Fruit fly (Drosophila melanogaster): Measurements from ENCODE around the gene CG1231.

CG1231 gene

dm6 chr3L:380886-381546 is 24.8 kb downstream of the CG1231 start:
- no peak for TF ChIP-seq usp (GFP tag; optimal IDR thresholded peaks at IDR 0.05)
- no peak for TF ChIP-seq pan (optimal IDR thresholded peaks at IDR 0.05)
- no peak for TF ChIP-seq EcR (GFP tag; optimal IDR thresholded peaks at IDR 0.05)
- TF ChIP-seq psq (optimal IDR thresholded peaks at IDR 0.05) = no peak

- no peak for TF ChIP-seq CG8478 (optimal IDR thresholded peaks at IDR 0.05)
- TF ChIP-seq Dll (optimal IDR thresholded peaks at IDR 0.05) = no peak
- no peak for TF ChIP-seq psq (optimal IDR thresholded peaks at IDR 0.05)
- TF ChIP-seq pan (optimal IDR thresholded peaks at IDR 0.05) = no peak
- TF ChIP-seq usp (GFP tag; optimal IDR thresholded peaks at IDR 0.05) = no peak
- no peak for TF ChIP-seq EcR (GFP tag; optimal IDR thresholded peaks at IDR 0.05)
These were observed 28.9 kb downstream of the CG1231 start for dm6 chr3L:385095-385494.

- TF ChIP-seq pan (optimal IDR thresholded peaks at IDR 0.05) (no peak), Dll (optimal IDR thresholded peaks at IDR 0.05) (no peak), usp (GFP tag; optimal IDR thresholded peaks at IDR 0.05) (no peak), EcR (GFP tag; optimal IDR thresholded peaks at IDR 0.05) (no peak), CG8478 (optimal IDR thresholded peaks at IDR 0.05) (no peak), psq (optimal IDR thresholded peaks at IDR 0.05) (no peak)
These were observed 31.9 kb downstream of the CG1231 start for dm6 chr3L:388094-388493.

- TF ChIP-seq EcR (GFP tag; optimal IDR thresholded peaks at IDR 0.05) (no peak), pan (optimal IDR thresholded peaks at IDR 0.05) (no peak), usp (GFP tag; optimal IDR thresholded peaks at IDR 0.05) (no peak), CG8478 (optimal IDR thresholded peaks at IDR 0.05) (no peak), Dll (optimal IDR thresholded peaks at IDR 0.05) (no peak), psq (optimal IDR thresholded peaks at IDR 0.05) (no peak)
These were observed 34.0 kb downstream of the CG1231 start for dm6 chr3L:390194-390593.

- TF ChIP-seq Dll (optimal IDR thresholded peaks at IDR 0.05) = no peak
- no peak for TF ChIP-seq usp (GFP tag; optimal IDR thresholded peaks at IDR 0.05)
- no peak for TF ChIP-seq pan (optimal IDR thresholded peaks at IDR 0.05)
- no peak for TF ChIP-seq EcR (GFP tag; optimal IDR thresholded peaks at IDR 0.05)
- TF ChIP-seq psq (optimal IDR thresholded peaks at IDR 0.05) = no peak
- no peak for TF ChIP-seq CG8478 (optimal IDR thresholded peaks at IDR 0.05)
These were observed 36.5 kb downstream of the CG1231 start, which contains the start of gene trh for dm6 chr3L:392622-393159. trh (minus strand) TSS chr3L:392633.

dm6 chr3L:395192-395591 is 39.0 kb downstream of the CG1231 start:
- TF ChIP-seq pan (optimal IDR thresholded peaks at IDR 0.05) (no peak), psq (optimal IDR thresholded peaks at IDR 0.05) (no peak), CG8478 (optimal IDR thresholded peaks at IDR 0.05) (no peak), EcR (GFP tag; optimal IDR thresholded peaks at IDR 0.05) (no peak), Dll (optimal IDR thresholded peaks at IDR 0.05) (no peak), usp (GFP tag; optimal IDR thresholded peaks at IDR 0.05) (no peak)

- TF ChIP-seq pan (optimal IDR thresholded peaks at IDR 0.05) (no peak), EcR (GFP tag; optimal IDR thresholded peaks at IDR 0.05) (no peak), Dll (optimal IDR thresholded peaks at IDR 0.05) (no peak), CG8478 (optimal IDR thresholded peaks at IDR 0.05) (no peak), usp (GFP tag; optimal IDR thresholded peaks at IDR 0.05) (no peak), psq (optimal IDR thresholded peaks at IDR 0.05) (no peak)
These were observed 44.0 kb downstream of the CG1231 start for dm6 chr3L:400252-400651.
